Worm (Caenorhabditis elegans) whole organism, L1 larva: ENCODE data around the gene gcp-2.2.

Experiments
- ama-1 ChIP-seq: fragments of 150-350 bp; optimal IDR thresholded peaks from 2 replicates; lab custom pipeline; 2014
- ces-1 ChIP-seq: fragments of 150-350 bp; optimal IDR thresholded peaks from 2 replicates; lab custom pipeline; 2014; ENCODE audit warnings: missing biosample characterization, missing genetic modification reagents, missing genetic modification characterization
- fos-1 ChIP-seq: fragments of 150-350 bp; optimal IDR thresholded peaks from 2 replicates; lab custom pipeline; 2014; ENCODE audit warnings: missing biosample characterization, missing genetic modification characterization
- mep-1 ChIP-seq: fragments of 150-350 bp; optimal IDR thresholded peaks from 2 replicates; lab custom pipeline; 2014; ENCODE audit warnings: missing biosample characterization, missing genetic modification characterization
- nhr-12 ChIP-seq: sonication (generic microtip); optimal IDR thresholded peaks from 2 replicates; lab custom pipeline; 2017; ENCODE audit warnings: missing biosample characterization, missing genetic modification characterization
- unc-62 ChIP-seq: fragments of 150-350 bp; optimal IDR thresholded peaks from 2 replicates; lab custom pipeline; 2014; ENCODE audit warnings: missing biosample characterization, missing genetic modification reagents, missing genetic modification characterization
- unc-86 ChIP-seq: sonication (generic microtip); optimal IDR thresholded peaks from 2 replicates; lab custom pipeline; 2016; ENCODE audit warnings: missing genetic modification characterization, missing compliant biosample characterization
- ztf-11 ChIP-seq, 2 experiments: sonication (generic microtip); optimal IDR thresholded peaks; 2 replicates each; lab custom pipeline; 2016 to 2017; ENCODE audit warnings: missing genetic modification characterization in 2 of 2, missing biosample characterization in 1 of 2, missing compliant biosample characterization in 1 of 2

- no peak for TF ChIP-seq fos-1 (tag; lab: Kevin White, UChicago)
- no peak for TF ChIP-seq ces-1 (GFP tag; lab: Kevin White, UChicago)
- no peak for TF ChIP-seq unc-86 (tag; lab: Kevin White, UChicago)
- TF ChIP-seq nhr-12 (tag; lab: Kevin White, UChicago), result no peak
- no peak for TF ChIP-seq ztf-11 (tag; optimal IDR thresholded peaks at IDR 0.05; lab: Kevin White, UChicago)
- TF ChIP-seq unc-62 (GFP tag; lab: Kevin White, UChicago), result no peak
- TF ChIP-seq mep-1 (tag; lab: Kevin White, UChicago), result no peak
- TF ChIP-seq ama-1 (lab: Kevin White, UChicago), result no peak
Measured at ce11 chrX:11536408-11536807, 1.1 kb upstream of the gcp-2.2 start, which contains the start of gene C35C5.9.
